Worm (Caenorhabditis elegans) whole organism, L3 larva: ENCODE results near the gene col-142.

Experiments
- R02D3.7 ChIP-seq: fragments of 150-350 bp; optimal IDR thresholded peaks from 2 replicates; lab custom pipeline; 2014; ENCODE audit warnings: missing biosample characterization, missing genetic modification characterization
- ceh-82 ChIP-seq: fragments of 150-350 bp; optimal IDR thresholded peaks from 2 replicates; lab custom pipeline; 2014; ENCODE audit warnings: missing biosample characterization, missing genetic modification characterization
- elt-3 ChIP-seq, 3 experiments: fragments of 150-350 bp in 1 of 3; sonication (generic microtip) in 2 of 3; optimal IDR thresholded peaks; 2 replicates in 2 of 3; 4 replicates in 1 of 3; lab custom pipeline; 2014 to 2017; ENCODE audit warnings: missing biosample characterization in 3 of 3, missing genetic modification characterization in 3 of 3
- nhr-237 ChIP-seq: fragments of 150-350 bp; optimal IDR thresholded peaks from 2 replicates; lab custom pipeline; 2014; ENCODE audit warnings: missing biosample characterization, missing genetic modification characterization
- nhr-28 ChIP-seq: fragments of 150-350 bp; optimal IDR thresholded peaks from 2 replicates; lab custom pipeline; 2014; ENCODE audit warnings: missing biosample characterization, missing genetic modification characterization
- snpc-4 ChIP-seq: fragments of 150-350 bp; optimal IDR thresholded peaks from 2 replicates; lab custom pipeline; 2014; ENCODE audit warnings: missing biosample characterization, missing genetic modification characterization
- tbx-2 ChIP-seq: sonication (generic microtip); optimal IDR thresholded peaks from 2 replicates; lab custom pipeline; 2016; ENCODE audit warnings: mild to moderate bottlenecking, missing genetic modification characterization, missing compliant biosample characterization
- unc-62 ChIP-seq: fragments of 150-350 bp; sonication (generic microtip); optimal IDR thresholded peaks from 4 replicates; lab custom pipeline; 2014; ENCODE audit warnings: missing biosample characterization, missing genetic modification reagents, missing genetic modification characterization
- zag-1 ChIP-seq: fragments of 150-350 bp; optimal IDR thresholded peaks from 2 replicates; lab custom pipeline; 2014; ENCODE audit warnings: missing biosample characterization, missing genetic modification characterization
- ztf-11 ChIP-seq: fragments of 150-350 bp; optimal IDR thresholded peaks from 2 replicates; lab custom pipeline; 2014; ENCODE audit warnings: missing biosample characterization, missing genetic modification characterization
- ztf-4 ChIP-seq: fragments of 150-350 bp; optimal IDR thresholded peaks from 2 replicates; lab custom pipeline; 2014; ENCODE audit warnings: missing biosample characterization, missing genetic modification characterization

DNA sequence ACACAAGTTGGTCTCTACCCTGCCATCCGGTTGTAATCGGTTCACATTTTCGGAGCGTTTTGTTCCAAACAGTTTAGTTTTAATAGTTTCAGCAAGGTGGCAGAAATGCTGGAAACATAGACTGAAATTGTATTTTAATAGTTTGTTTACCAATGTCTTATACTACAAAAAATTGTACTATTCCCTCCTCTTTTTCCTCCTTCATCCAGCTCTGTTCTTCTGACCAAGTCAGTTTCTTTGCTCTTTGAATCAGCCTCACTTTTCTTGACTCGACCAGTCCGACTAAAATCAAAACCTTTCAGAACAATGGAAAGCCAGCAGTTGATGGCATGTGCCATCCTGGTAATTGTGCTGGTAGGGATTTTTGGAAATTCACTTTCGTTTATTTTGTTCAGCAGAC, 39.0 kb downstream of the col-142 start, which contains the start of gene frpr-18:
- TF ChIP-seq ztf-4 (tag; lab: Kevin White, UChicago) (no peak), nhr-28 (tag; lab: Kevin White, UChicago) (no peak), tbx-2 (no peak), elt-3 (tag; optimal IDR thresholded peaks at IDR 0.05; lab: Kevin White, UChicago) (no peak), ceh-82 (no peak), R02D3.7 (tag; lab: Kevin White, UChicago) (no peak), ztf-11 (tag; lab: Kevin White, UChicago) (no peak), nhr-237 (tag; lab: Kevin White, UChicago) (no peak), zag-1 (tag; lab: Kevin White, UChicago) (no peak), unc-62 (GFP tag; lab: Kevin White, UChicago) (no peak), snpc-4 (tag; lab: Kevin White, UChicago) (no peak)
